Fruit fly (Drosophila melanogaster) whole organism, embryonic: ENCODE data around the gene CG3349.

ENCODE experiments used
- Bteb2 ChIP-seq: fragments of 200-800 bp; sonication (Bioruptor generic); optimal IDR thresholded peaks from 2 replicates; lab custom pipeline; 2016; ENCODE audit warnings: missing biosample characterization, missing genetic modification characterization
- CG10209 ChIP-seq: fragments of 200-800 bp; sonication (Bioruptor generic); optimal IDR thresholded peaks from 3 replicates; lab custom pipeline; 2017; ENCODE audit warnings: missing biosample characterization, mild to moderate bottlenecking, missing genetic modification characterization, missing genetic modification reagents
- CG10274 ChIP-seq: fragments of 200-800 bp; sonication (Bioruptor generic); optimal IDR thresholded peaks from 3 replicates; lab custom pipeline; 2017; ENCODE audit warnings: missing biosample characterization, mild to moderate bottlenecking, missing genetic modification characterization
- CG11093 ChIP-seq: fragments of 200-800 bp; sonication (Bioruptor generic); IDR thresholded peaks from 3 replicates; pipeline ENCODE4 v1.3.6; 2022; ENCODE audit warnings: missing biosample characterization, missing genetic modification characterization
- CG12299 ChIP-seq: fragments of 200-800 bp; sonication (Bioruptor generic); optimal IDR thresholded peaks from 2 replicates; lab custom pipeline; 2018; ENCODE audit warnings: missing biosample characterization, mild to moderate bottlenecking, missing genetic modification characterization
- CG1233 ChIP-seq: fragments of 200-800 bp; sonication (Bioruptor generic); optimal IDR thresholded peaks from 4 replicates; lab custom pipeline; 2018; ENCODE audit warnings: missing biosample characterization, mild to moderate bottlenecking, missing genetic modification characterization
- CG12769 ChIP-seq: fragments of 200-800 bp; sonication (Bioruptor generic); optimal IDR thresholded peaks from 2 replicates; lab custom pipeline; 2019; ENCODE audit warnings: missing biosample characterization, mild to moderate bottlenecking, missing genetic modification characterization, moderate library complexity
- CG13287 ChIP-seq: fragments of 200-800 bp; sonication (Bioruptor generic); IDR thresholded peaks from 2 replicates; pipeline ENCODE4 v1.3.6; 2022; ENCODE audit warnings: missing biosample characterization, missing genetic modification characterization; ENCODE audit not compliant: partially characterized antibody
- CG13296 ChIP-seq: fragments of 200-800 bp; sonication (Bioruptor generic); optimal IDR thresholded peaks from 3 replicates; lab custom pipeline; 2018; ENCODE audit warnings: missing biosample characterization, mild to moderate bottlenecking, missing genetic modification characterization
- CG15479 ChIP-seq: fragments of 200-800 bp; sonication (Bioruptor generic); optimal IDR thresholded peaks from 3 replicates; lab custom pipeline; 2019; ENCODE audit warnings: missing biosample characterization, mild to moderate bottlenecking, missing genetic modification characterization, moderate library complexity
- CG1603 ChIP-seq: fragments of 200-800 bp; sonication (Bioruptor generic); optimal IDR thresholded peaks from 2 replicates; lab custom pipeline; 2019; ENCODE audit warnings: missing biosample characterization, mild to moderate bottlenecking, missing genetic modification characterization, moderate library complexity
- CG16813 ChIP-seq: fragments of 200-800 bp; sonication (Bioruptor generic); IDR thresholded peaks from 3 replicates; pipeline ENCODE4 v1.3.6; 2022; ENCODE audit warnings: missing biosample characterization, missing genetic modification characterization; ENCODE audit not compliant: partially characterized antibody
- CG17361 ChIP-seq: fragments of 200-800 bp; sonication (Bioruptor generic); IDR thresholded peaks from 3 replicates; pipeline ENCODE4 v1.3.6; 2022; ENCODE audit warnings: missing biosample characterization, missing genetic modification characterization
- CG2199 ChIP-seq: fragments of 200-800 bp; sonication (Bioruptor generic); IDR thresholded peaks from 3 replicates; pipeline ENCODE4 v1.3.6; 2022; ENCODE audit warnings: missing biosample characterization, missing genetic modification characterization
- CG32772 ChIP-seq: fragments of 200-800 bp; sonication (Bioruptor generic); IDR thresholded peaks from 2 replicates; pipeline ENCODE4 v1.3.6; 2022; ENCODE audit warnings: missing biosample characterization, missing genetic modification characterization
- CG33213 ChIP-seq: fragments of 200-800 bp; sonication (Bioruptor generic); optimal IDR thresholded peaks from 3 replicates; lab custom pipeline; 2016; ENCODE audit warnings: missing biosample characterization, missing genetic modification characterization
- CG4282 ChIP-seq: fragments of 200-800 bp; sonication (Bioruptor generic); optimal IDR thresholded peaks from 2 replicates; lab custom pipeline; 2016; ENCODE audit warnings: missing biosample characterization, missing genetic modification characterization
- CG8924 ChIP-seq: fragments of 200-800 bp; optimal IDR thresholded peaks from 3 replicates; lab custom pipeline; 2019; ENCODE audit warnings: missing biosample characterization, mild to moderate bottlenecking, missing genetic modification characterization, moderate library complexity
- Dad ChIP-seq: fragments of 200-800 bp; sonication (Bioruptor generic); optimal IDR thresholded peaks from 3 replicates; lab custom pipeline; 2016; ENCODE audit warnings: missing biosample characterization, missing genetic modification characterization
- Dll ChIP-seq: fragments of 200-800 bp; sonication (Bioruptor generic); IDR thresholded peaks from 4 replicates; pipeline ENCODE4 v1.3.6; 2022; ENCODE audit warnings: missing biosample characterization, missing genetic modification characterization; ENCODE audit not compliant: partially characterized antibody
- Doc2 ChIP-seq: fragments of 200-800 bp; sonication (Bioruptor generic); IDR thresholded peaks from 2 replicates; pipeline ENCODE4 v1.3.6; 2022; ENCODE audit warnings: missing biosample characterization, missing genetic modification characterization
- Dp ChIP-seq: fragments of 200-800 bp; sonication (Bioruptor generic); optimal IDR thresholded peaks from 2 replicates; lab custom pipeline; 2018; ENCODE audit warnings: missing biosample characterization, mild to moderate bottlenecking, missing genetic modification characterization, moderate library complexity
- Drgx ChIP-seq: fragments of 200-800 bp; sonication (Bioruptor generic); IDR thresholded peaks from 2 replicates; pipeline ENCODE4 v1.3.6; 2022; ENCODE audit warnings: missing biosample characterization, missing genetic modification characterization
- E2f2 ChIP-seq: fragments of 200-800 bp; sonication (Bioruptor generic); IDR thresholded peaks from 2 replicates; pipeline ENCODE4 v1.3.6; 2022; ENCODE audit warnings: missing biosample characterization, missing genetic modification characterization
- Ets65A ChIP-seq: fragments of 200-800 bp; sonication (Bioruptor generic); peaks from one replicate; lab custom pipeline; 2016; ENCODE audit warnings: missing biosample characterization, missing genetic modification characterization
- Mad ChIP-seq: fragments of 200-800 bp; sonication (Bioruptor generic); optimal IDR thresholded peaks from 2 replicates; lab custom pipeline; 2016; ENCODE audit warnings: missing biosample characterization, missing genetic modification characterization
- Oli ChIP-seq: fragments of 200-800 bp; sonication (Bioruptor generic); optimal IDR thresholded peaks from 2 replicates; lab custom pipeline; 2018; ENCODE audit warnings: missing biosample characterization, mild to moderate bottlenecking, missing genetic modification characterization, moderate library complexity
- Scr ChIP-seq: fragments of 200-800 bp; sonication (Bioruptor generic); IDR thresholded peaks from 2 replicates; pipeline ENCODE4 v1.3.6; 2022; ENCODE audit warnings: missing biosample characterization, missing genetic modification characterization; ENCODE audit not compliant: partially characterized antibody
- Six4 ChIP-seq: fragments of 200-800 bp; sonication (Bioruptor generic); optimal IDR thresholded peaks from 2 replicates; lab custom pipeline; 2016; ENCODE audit warnings: missing biosample characterization, missing genetic modification characterization
- Stat92E ChIP-seq, 3 experiments: fragments of >200 bp in 2 of 3; fragments of 200-800 bp in 1 of 3; sonication (Bioruptor generic) in 1 of 3; optimal IDR thresholded peaks; 2 replicates each; lab custom pipeline; 2017 to 2019; ENCODE audit warnings: missing biosample characterization in 3 of 3, missing genetic modification characterization in 3 of 3, mild to moderate bottlenecking in 1 of 3, moderate library complexity in 1 of 3
- Xrp1 ChIP-seq: fragments of 200-800 bp; sonication (Bioruptor generic); IDR thresholded peaks from 2 replicates; pipeline ENCODE4 v1.3.6; 2022; ENCODE audit warnings: missing biosample characterization, missing genetic modification characterization
- bsh ChIP-seq, 2 experiments: fragments of 200-800 bp; sonication (Bioruptor generic); optimal IDR thresholded peaks; 2 replicates each; lab custom pipeline; 2017 to 2018; ENCODE audit warnings: mild to moderate bottlenecking in 2 of 2, missing biosample characterization in 2 of 2, missing genetic modification characterization in 2 of 2, moderate library complexity in 1 of 2
- crp ChIP-seq, 2 experiments: fragments of 200-800 bp; sonication (Bioruptor generic); optimal IDR thresholded peaks; 2 replicates in 1 of 2; 3 replicates in 1 of 2; lab custom pipeline; 2017; ENCODE audit warnings: missing biosample characterization in 2 of 2, missing genetic modification characterization in 2 of 2, mild to moderate bottlenecking in 1 of 2, moderate library complexity in 1 of 2
- dysf ChIP-seq: fragments of 200-800 bp; sonication (Bioruptor generic); IDR thresholded peaks from 3 replicates; pipeline ENCODE4 v1.3.6; 2022; ENCODE audit warnings: missing biosample characterization, missing genetic modification characterization
- ewg ChIP-seq: fragments of 200-800 bp; sonication (Bioruptor generic); optimal IDR thresholded peaks from 3 replicates; lab custom pipeline; 2017; ENCODE audit warnings: mild to moderate bottlenecking, missing biosample characterization, missing genetic modification reagents, missing genetic modification characterization
- fd64A ChIP-seq: fragments of 200-800 bp; sonication (Bioruptor generic); optimal IDR thresholded peaks from 3 replicates; lab custom pipeline; 2018; ENCODE audit warnings: missing biosample characterization, mild to moderate bottlenecking, missing genetic modification characterization
- knrl ChIP-seq: fragments of 200-800 bp; sonication (Bioruptor generic); IDR thresholded peaks from 3 replicates; pipeline ENCODE4 v1.3.6; 2022; ENCODE audit warnings: missing biosample characterization, missing genetic modification characterization; ENCODE audit not compliant: partially characterized antibody
- lola ChIP-seq, 3 experiments: fragments of >200 bp in 2 of 3; fragments of 200-800 bp in 1 of 3; sonication (Bioruptor generic) in 1 of 3; optimal IDR thresholded peaks; 2 replicates each; lab custom pipeline; 2017 to 2019; ENCODE audit warnings: missing biosample characterization in 3 of 3, missing genetic modification characterization in 3 of 3, mild to moderate bottlenecking in 1 of 3, moderate library complexity in 1 of 3
- nerfin-1 ChIP-seq: fragments of 200-800 bp; sonication (Bioruptor generic); optimal IDR thresholded peaks from 3 replicates; lab custom pipeline; 2019; ENCODE audit warnings: missing biosample characterization, mild to moderate bottlenecking, missing genetic modification characterization, moderate library complexity
- p53 ChIP-seq: fragments of 200-800 bp; sonication (Bioruptor generic); optimal IDR thresholded peaks from 2 replicates; lab custom pipeline; 2016; ENCODE audit warnings: missing biosample characterization, missing genetic modification characterization
- sens ChIP-seq: fragments of 200-800 bp; sonication (Bioruptor generic); peaks from one replicate; lab custom pipeline; 2016; ENCODE audit warnings: missing biosample characterization, missing genetic modification characterization
- seq ChIP-seq: fragments of 200-800 bp; sonication (Bioruptor generic); IDR thresholded peaks from 2 replicates; pipeline ENCODE4 v1.3.6; 2022; ENCODE audit warnings: missing biosample characterization, missing genetic modification characterization
- toy ChIP-seq: fragments of 200-800 bp; sonication (Bioruptor generic); IDR thresholded peaks from 2 replicates; pipeline ENCODE4 v1.3.6; 2022; ENCODE audit warnings: missing biosample characterization, missing genetic modification characterization
- ttk ChIP-seq: fragments of 200-800 bp; sonication (Bioruptor generic); IDR thresholded peaks from 2 replicates; pipeline ENCODE4 v2.1.2; 2022; ENCODE audit warnings: missing biosample characterization, missing genetic modification characterization
- zfh1 ChIP-seq: fragments of 200-800 bp; sonication (Bioruptor generic); IDR thresholded peaks from 3 replicates; pipeline ENCODE4 v1.3.6; 2022; ENCODE audit warnings: missing biosample characterization, missing genetic modification characterization

CG3349 gene

DNA sequence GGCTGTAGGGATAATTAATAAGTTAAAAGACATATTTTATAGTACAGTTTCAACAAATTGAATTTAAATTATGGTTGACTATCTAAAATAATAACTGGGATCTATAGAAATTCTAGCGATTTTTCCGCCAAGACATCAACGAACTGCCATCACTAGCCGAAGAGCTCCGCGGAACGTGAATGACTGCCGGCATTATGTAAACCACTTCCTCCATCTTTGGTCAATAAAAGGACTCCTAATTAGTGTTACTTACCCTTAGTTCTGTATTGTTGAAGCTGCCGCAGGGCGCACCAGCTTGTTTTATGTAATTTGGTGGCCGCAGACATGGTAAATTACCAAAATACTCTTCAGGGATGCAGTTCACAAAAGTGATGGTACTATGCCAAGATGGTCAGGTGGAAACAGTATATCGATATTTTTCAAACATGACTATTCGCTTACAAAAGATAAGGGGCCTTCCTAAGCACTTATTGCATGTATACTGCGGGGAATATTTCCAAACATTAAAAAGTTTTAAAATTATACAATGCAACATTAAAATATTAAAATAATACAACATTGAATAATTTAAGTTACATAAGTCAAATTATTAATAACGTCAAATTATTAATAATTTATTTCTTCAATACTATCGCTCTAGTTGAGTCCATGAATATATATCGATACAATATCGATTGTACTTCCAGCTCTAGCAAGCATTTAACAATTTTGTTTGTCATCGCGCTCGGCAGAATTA is 20.0 kb downstream of the CG3349 start, which contains the start of the genes mRpL39 and Prosbeta2 (continued):
- no peak for TF ChIP-seq seq (GFP tag; lab: Robert Waterston, UW)
- no peak for TF ChIP-seq fd64A (GFP tag; lab: Kevin White, UChicago)
- TF ChIP-seq knrl (GFP tag; lab: Robert Waterston, UW): peak; percentile 99
- TF ChIP-seq Dp (GFP tag; lab: Kevin White, UChicago): no peak
- no peak for TF ChIP-seq CG13296
- no peak for TF ChIP-seq toy (GFP tag; lab: Robert Waterston, UW)
- TF ChIP-seq, all 482 proteins: peak for 179

DNA sequence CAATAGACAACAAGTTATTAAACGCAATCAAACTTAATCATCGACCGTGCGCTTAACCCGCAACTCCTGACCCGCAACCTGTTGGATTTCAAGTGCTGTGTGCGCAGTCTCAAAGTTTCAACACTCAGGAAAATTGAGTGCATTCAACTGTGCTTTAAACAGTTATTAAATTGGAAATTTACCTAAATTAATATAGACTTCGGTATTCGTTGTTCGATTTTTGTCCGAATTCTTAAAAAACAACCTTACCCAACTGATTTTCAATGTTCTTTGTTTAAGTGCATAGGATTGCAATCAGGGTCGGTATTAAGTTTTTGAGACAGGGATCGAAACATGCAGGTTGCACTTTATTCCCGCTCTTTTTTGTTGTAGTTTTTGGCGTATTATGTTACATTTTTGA is 25.7 kb downstream of the CG3349 start:
- TF ChIP-seq Stat92E (GFP tag; optimal IDR thresholded peaks at IDR 0.05; lab: Kevin White, UChicago): no peak
- TF ChIP-seq Drgx (GFP tag; lab: Robert Waterston, UW): peak; percentile 78
- peak; percentile 30; the same call in 1 of the 2 replicates for TF ChIP-seq Xrp1 (GFP tag; lab: Robert Waterston, UW)
- no peak for TF ChIP-seq Bteb2
- TF ChIP-seq ewg (GFP tag; lab: Kevin White, UChicago): peak; percentile 17
- TF ChIP-seq CG11093 (GFP tag; lab: Robert Waterston, UW): no peak
- TF ChIP-seq crp (GFP tag; optimal IDR thresholded peaks at IDR 0.05; lab: Kevin White, UChicago): no peak
- no peak for TF ChIP-seq Scr
- no peak for TF ChIP-seq CG8924 (tag; lab: Kevin White, UChicago)
- TF ChIP-seq zfh1 (GFP tag; lab: Robert Waterston, UW): 0 out of 3 replicates have a peak, but pooled peaks have one; percentile 12
- no peak for TF ChIP-seq CG10209 (GFP tag; lab: Kevin White, UChicago)
- no peak for TF ChIP-seq CG33213
- no peak for TF ChIP-seq CG16813

DNA sequence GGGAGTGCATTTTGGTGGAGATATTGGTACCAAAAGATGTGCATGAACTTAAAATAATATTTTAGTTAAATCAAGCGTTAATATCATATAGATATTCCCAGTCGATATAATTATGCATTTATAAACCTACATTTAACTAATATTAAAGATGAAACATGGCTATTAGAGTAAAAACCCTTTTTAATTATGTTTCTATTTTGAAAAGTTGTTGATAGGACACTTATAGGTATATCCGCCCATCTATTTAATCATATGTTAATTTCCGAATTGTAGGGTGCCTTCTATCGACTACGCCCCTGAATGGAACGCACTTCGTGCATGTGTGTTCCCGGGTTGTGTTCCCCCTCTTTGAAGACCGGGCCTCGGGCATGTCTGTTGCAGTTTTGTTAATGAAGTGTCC is 26.4 kb downstream of the CG3349 start:
- TF ChIP-seq CG17361 (GFP tag; lab: Robert Waterston, UW) (0 out of 3 replicates have a peak, but pooled peaks have one; percentile 29), Six4 (GFP tag; lab: Kevin White, UChicago) (no peak), sens (GFP tag; lab: Kevin White, UChicago) (peak; percentile 31), CG2199 (GFP tag; lab: Robert Waterston, UW) (no peak), bsh (GFP tag; optimal IDR thresholded peaks at IDR 0.05; lab: Kevin White, UChicago) (peak in 1 of 2 experiments; percentile 42), Mad (GFP tag; lab: Kevin White, UChicago) (no peak)
- TF ChIP-seq, all 482 proteins: peak for 3

DNA sequence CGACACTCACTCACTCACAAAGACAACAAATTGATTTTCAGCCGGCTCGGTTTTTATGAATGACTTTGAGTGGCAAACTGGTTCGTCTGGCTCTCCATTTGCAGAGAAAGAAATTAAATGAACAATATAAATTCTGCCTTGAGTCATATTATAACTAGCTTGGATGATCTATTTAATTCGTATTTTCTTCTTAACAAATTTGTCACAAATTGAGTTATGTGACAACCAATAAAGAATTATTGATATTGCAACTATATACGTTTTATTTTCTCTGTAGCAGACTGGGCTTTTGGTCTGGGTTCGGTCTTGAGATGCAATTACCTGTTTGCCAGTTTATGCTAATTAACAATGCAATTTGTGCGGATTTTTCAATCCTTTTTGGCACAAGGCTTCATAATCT is 27.4 kb downstream of the CG3349 start:
- TF ChIP-seq lola (GFP tag; optimal IDR thresholded peaks at IDR 0.05; lab: Kevin White, UChicago): no peak
- no peak for TF ChIP-seq CG1233 (GFP tag; lab: Kevin White, UChicago)
- TF ChIP-seq CG4282 (GFP tag; lab: Kevin White, UChicago): no peak
- TF ChIP-seq E2f2 (GFP tag; lab: Robert Waterston, UW): no peak
- TF ChIP-seq nerfin-1 (tag; lab: Kevin White, UChicago): no peak
- TF ChIP-seq p53 (GFP tag; lab: Kevin White, UChicago): no peak
- no peak for TF ChIP-seq Dad (GFP tag; lab: Kevin White, UChicago)
- TF ChIP-seq ttk (GFP tag; lab: Robert Waterston, UW): peak; percentile 52; the same call in 1 of the 2 replicates
- TF ChIP-seq Ets65A (GFP tag; lab: Kevin White, UChicago): peak; percentile 68
- TF ChIP-seq dysf: no peak
- no peak for TF ChIP-seq CG13287
- TF ChIP-seq Xrp1 (GFP tag; lab: Robert Waterston, UW): peak; percentile 53; the same call in 1 of the 2 replicates
- TF ChIP-seq CG32772: peak; percentile 39; the same call in 1 of the 2 replicates
- TF ChIP-seq Doc2 (GFP tag; lab: Robert Waterston, UW): no peak
- no peak for TF ChIP-seq CG12299
- no peak for TF ChIP-seq Dll (GFP tag; lab: Robert Waterston, UW)
- peak; percentile 66 for TF ChIP-seq CG1603 (tag; lab: Kevin White, UChicago)
- no peak for TF ChIP-seq Oli (tag; lab: Kevin White, UChicago)
- no peak for TF ChIP-seq CG10274
- TF ChIP-seq CG15479: no peak
- no peak for TF ChIP-seq CG12769 (tag; lab: Kevin White, UChicago)
